Fruit fly (Drosophila melanogaster): ENCODE results near the gene CG5214.

dm6 chr3R:11286948-11287347, 42.8 kb downstream of the CG5214 start:
- TF ChIP-seq psq (optimal IDR thresholded peaks at IDR 0.05) = no peak
- no peak for TF ChIP-seq EcR (GFP tag; optimal IDR thresholded peaks at IDR 0.05)
